Worm (Caenorhabditis elegans) whole organism, L2 larva: ENCODE data around the gene gcy-18.

Source experiments
- F13H6.1 ChIP-seq: sonication (generic microtip); optimal IDR thresholded peaks from 2 replicates; lab custom pipeline; 2016; ENCODE audit warnings: missing genetic modification characterization, missing compliant biosample characterization
- egl-27 ChIP-seq: sonication (generic microtip); optimal IDR thresholded peaks from 3 replicates; lab custom pipeline; 2017; ENCODE audit warnings: missing biosample characterization, missing genetic modification reagents, missing genetic modification characterization
- elt-3 ChIP-seq: sonication (generic microtip); optimal IDR thresholded peaks from 2 replicates; lab custom pipeline; 2017; ENCODE audit warnings: missing biosample characterization, missing genetic modification characterization
- lin-13 ChIP-seq: fragments of 150-350 bp; optimal IDR thresholded peaks from 2 replicates; lab custom pipeline; 2014; ENCODE audit warnings: missing biosample characterization, missing genetic modification reagents, missing genetic modification characterization
- lsy-2 ChIP-seq, 2 experiments: fragments of 150-350 bp in 1 of 2; sonication (generic microtip) in 1 of 2; optimal IDR thresholded peaks; 2 replicates each; lab custom pipeline; 2014 to 2017; ENCODE audit warnings: missing biosample characterization in 2 of 2, missing genetic modification characterization in 2 of 2
- nhr-12 ChIP-seq: fragments of 150-350 bp; optimal IDR thresholded peaks from 2 replicates; lab custom pipeline; 2014; ENCODE audit warnings: missing biosample characterization, missing genetic modification characterization
- skn-1 ChIP-seq: sonication (generic microtip); optimal IDR thresholded peaks from 2 replicates; lab custom pipeline; 2017; ENCODE audit warnings: missing biosample characterization, missing genetic modification characterization
- unc-55 ChIP-seq: fragments of 150-350 bp; sonication (generic microtip); optimal IDR thresholded peaks from 3 replicates; lab custom pipeline; 2014; ENCODE audit warnings: missing biosample characterization, missing genetic modification reagents, missing genetic modification characterization
- unc-62 ChIP-seq: fragments of 150-350 bp; optimal IDR thresholded peaks from 2 replicates; lab custom pipeline; 2014; ENCODE audit warnings: missing biosample characterization, missing genetic modification reagents, missing genetic modification characterization
- ztf-4 ChIP-seq: fragments of 150-350 bp; optimal IDR thresholded peaks from 2 replicates; lab custom pipeline; 2014; ENCODE audit warnings: missing biosample characterization, missing genetic modification characterization

- TF ChIP-seq egl-27, result no peak
- TF ChIP-seq F13H6.1 (tag; lab: Kevin White, UChicago), result no peak
- TF ChIP-seq skn-1 (tag; lab: Kevin White, UChicago), result no peak
- no peak for TF ChIP-seq lsy-2 (tag; optimal IDR thresholded peaks at IDR 0.05; lab: Kevin White, UChicago)
- TF ChIP-seq lin-13, result no peak
- TF ChIP-seq nhr-12 (tag; lab: Kevin White, UChicago), result no peak
- no peak for TF ChIP-seq elt-3
- no peak for TF ChIP-seq unc-55 (GFP tag; lab: Kevin White, UChicago)
- TF ChIP-seq unc-62 (GFP tag; lab: Kevin White, UChicago), result no peak
- TF ChIP-seq ztf-4 (tag; lab: Kevin White, UChicago), result no peak
Observed at ce11 chrIV:12900267-12900666, 40.4 kb downstream of the gcy-18 start, which contains the start of gene K08D8.10.
